Worm (Caenorhabditis elegans): Measurements from ENCODE around the gene fubl-1.

DNA sequence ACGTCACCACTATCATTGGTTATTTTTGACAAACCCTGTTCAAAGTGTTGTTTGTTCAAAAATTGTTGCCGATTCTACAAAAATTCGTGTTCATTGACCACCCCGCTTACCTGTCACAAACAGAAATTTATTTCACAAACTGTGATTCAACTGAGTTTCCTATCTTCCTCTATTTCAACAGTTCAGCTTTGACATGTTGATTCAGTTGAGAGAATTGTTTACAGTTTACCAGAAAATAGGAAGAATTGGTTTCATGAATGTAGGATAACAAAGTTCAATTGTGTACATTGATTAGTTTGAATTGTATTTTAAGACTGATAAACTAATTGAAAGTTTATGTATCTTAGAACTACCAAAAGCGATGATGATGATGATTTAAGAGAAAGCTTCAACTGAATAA is 6.9 kb upstream of the fubl-1 start:
- TF ChIP-seq ceh-24 (tag; optimal IDR thresholded peaks at IDR 0.05) (no peak), ama-1 (optimal IDR thresholded peaks at IDR 0.05) (no peak), dmd-4 (tag; optimal IDR thresholded peaks at IDR 0.05; ENCODE audit: borderline replicate concordance) (no peak), pha-4 (tag; optimal IDR thresholded peaks at IDR 0.05) (no peak), K09A11.1 (tag; optimal IDR thresholded peaks at IDR 0.05; ENCODE audit: insufficient read depth) (no peak)

Data from whole organism, late embryonic.